Fruit fly (Drosophila melanogaster) whole organism, pupa: ENCODE results near the gene dunk.

Experiments used
- CG10348 ChIP-seq: fragments of 200-800 bp; sonication (Bioruptor generic); IDR thresholded peaks from 2 replicates; pipeline ENCODE4 v1.3.6; 2022; ENCODE audit warnings: missing biosample characterization, missing genetic modification characterization
- CG12605 ChIP-seq: fragments of 200-800 bp; sonication (Bioruptor generic); IDR thresholded peaks from 2 replicates; pipeline ENCODE4 v1.3.6; 2022; ENCODE audit warnings: missing biosample characterization, missing genetic modification characterization
- CG13204 ChIP-seq: fragments of 200-800 bp; sonication (Bioruptor generic); optimal IDR thresholded peaks from 2 replicates; lab custom pipeline; 2018; ENCODE audit warnings: missing biosample characterization, mild to moderate bottlenecking, missing genetic modification characterization, moderate library complexity
- CG14655 ChIP-seq: fragments of 200-800 bp; sonication (Bioruptor generic); optimal IDR thresholded peaks from 3 replicates; lab custom pipeline; 2017; ENCODE audit warnings: mild to moderate bottlenecking, missing biosample characterization, missing genetic modification reagents, missing genetic modification characterization
- CG15710 ChIP-seq: fragments of 200-800 bp; sonication (Bioruptor generic); optimal IDR thresholded peaks from 2 replicates; lab custom pipeline; 2018; ENCODE audit warnings: missing biosample characterization, mild to moderate bottlenecking, missing genetic modification characterization, moderate library complexity
- CG17806 ChIP-seq: fragments of 200-800 bp; sonication (Bioruptor generic); optimal IDR thresholded peaks from 2 replicates; lab custom pipeline; 2018; ENCODE audit warnings: missing biosample characterization, mild to moderate bottlenecking, missing genetic modification characterization, moderate library complexity
- CG32121 ChIP-seq: fragments of 200-800 bp; sonication (Bioruptor generic); IDR thresholded peaks from 2 replicates; pipeline ENCODE4 v1.3.6; 2022; ENCODE audit warnings: missing biosample characterization, missing genetic modification characterization
- CG34367 ChIP-seq: fragments of 200-800 bp; sonication (Bioruptor generic); optimal IDR thresholded peaks from 2 replicates; lab custom pipeline; 2018; ENCODE audit warnings: missing biosample characterization, mild to moderate bottlenecking, missing genetic modification characterization
- CG4496 ChIP-seq: fragments of 200-800 bp; sonication (Bioruptor generic); IDR thresholded peaks from 3 replicates; pipeline ENCODE4 v1.3.6; 2022; ENCODE audit warnings: missing biosample characterization, missing genetic modification characterization
- CG8159 ChIP-seq: fragments of 200-800 bp; sonication (Bioruptor generic); optimal IDR thresholded peaks from 3 replicates; lab custom pipeline; 2018; ENCODE audit warnings: missing biosample characterization, mild to moderate bottlenecking, missing genetic modification characterization, moderate library complexity
- CG8301 ChIP-seq: fragments of 200-800 bp; sonication (Bioruptor generic); optimal IDR thresholded peaks from 2 replicates; lab custom pipeline; 2018; ENCODE audit warnings: missing biosample characterization, mild to moderate bottlenecking, missing genetic modification characterization
- CG9948 ChIP-seq: fragments of 200-800 bp; sonication (Bioruptor generic); optimal IDR thresholded peaks from 2 replicates; lab custom pipeline; 2018; ENCODE audit warnings: missing biosample characterization, mild to moderate bottlenecking, missing genetic modification characterization, moderate library complexity
- D1 ChIP-seq: fragments of 200-800 bp; sonication (Bioruptor generic); optimal IDR thresholded peaks from 2 replicates; lab custom pipeline; 2018; ENCODE audit warnings: missing biosample characterization, mild to moderate bottlenecking, missing genetic modification characterization, moderate library complexity
- EcR ChIP-seq: fragments of 200-800 bp; sonication (Bioruptor generic); optimal IDR thresholded peaks from 3 replicates; lab custom pipeline; 2019; ENCODE audit warnings: missing biosample characterization, missing genetic modification characterization, mild to moderate bottlenecking, moderate library complexity, missing genetic modification reagents
- Ets98B ChIP-seq: fragments of 200-800 bp; sonication (Bioruptor generic); IDR thresholded peaks from 2 replicates; pipeline ENCODE4 v1.3.6; 2022; ENCODE audit warnings: missing biosample characterization, missing genetic modification characterization
- Pif1A ChIP-seq: fragments of 200-800 bp; sonication (Bioruptor generic); optimal IDR thresholded peaks from 3 replicates; lab custom pipeline; 2016; ENCODE audit warnings: missing biosample characterization, missing genetic modification characterization
- Pif1B ChIP-seq: fragments of 200-800 bp; sonication (Bioruptor generic); optimal IDR thresholded peaks from 3 replicates; lab custom pipeline; 2016; ENCODE audit warnings: missing biosample characterization, missing genetic modification characterization
- Snoo ChIP-seq: fragments of 200-800 bp; sonication (Bioruptor generic); optimal IDR thresholded peaks from 3 replicates; lab custom pipeline; 2017; ENCODE audit warnings: missing biosample characterization, mild to moderate bottlenecking, missing genetic modification characterization, inconsistent platforms
- fd96Ca ChIP-seq: fragments of 200-800 bp; sonication (Bioruptor generic); IDR thresholded peaks from 3 replicates; pipeline ENCODE4 v1.3.6; 2022; ENCODE audit warnings: missing biosample characterization, missing genetic modification characterization
- gl ChIP-seq: fragments of 200-800 bp; sonication (Bioruptor generic); optimal IDR thresholded peaks from 2 replicates; lab custom pipeline; 2018; ENCODE audit warnings: missing biosample characterization, mild to moderate bottlenecking, missing genetic modification characterization
- rn ChIP-seq: fragments of 200-800 bp; sonication (Bioruptor generic); IDR thresholded peaks from 2 replicates; pipeline ENCODE4 v1.3.6; 2022; ENCODE audit warnings: missing biosample characterization, missing genetic modification characterization

The dunk gene

dm6 chr2L:22151323-22151722 is at the start of gene dunk:
TSS of gene dunk (plus strand) at chr2L:22151623.
- TF ChIP-seq CG9948 (no peak), CG14655 (no peak)

- no peak for TF ChIP-seq Ets98B
- TF ChIP-seq CG8159 (tag; lab: Kevin White, UChicago): no peak
- no peak for TF ChIP-seq Pif1B
- TF ChIP-seq CG13204: no peak
- TF ChIP-seq CG10348 (GFP tag; lab: Robert Waterston, UW): no peak
- TF ChIP-seq CG14655: no peak
- TF ChIP-seq fd96Ca (GFP tag; lab: Robert Waterston, UW): no peak
- TF ChIP-seq rn (GFP tag; lab: Robert Waterston, UW): no peak
- no peak for TF ChIP-seq CG9948
- TF ChIP-seq CG4496 (GFP tag; lab: Robert Waterston, UW): no peak
- no peak for TF ChIP-seq Snoo (tag; lab: Kevin White, UChicago)
- TF ChIP-seq CG8301 (tag; lab: Kevin White, UChicago): no peak
- no peak for TF ChIP-seq EcR (GFP tag; lab: Kevin White, UChicago)
- no peak for TF ChIP-seq CG12605
- TF ChIP-seq CG32121 (GFP tag; lab: Robert Waterston, UW): no peak
These were observed 47.1 kb upstream of the dunk start, which contains the start of gene tplus3b for dm6 chr2L:22104301-22104700. TSS of gene tplus3b (minus strand) at chr2L:22104401.

dm6 chr2L:22105412-22105811 is 46.0 kb upstream of the dunk start, which contains the start of gene CG15219:
TSS of gene CG15219 (minus strand) at chr2L:22105512.
- TF ChIP-seq rn (GFP tag; lab: Robert Waterston, UW) (no peak), CG32121 (GFP tag; lab: Robert Waterston, UW) (no peak)

dm6 chr2L:22107204-22107603 is 44.2 kb upstream of the dunk start, which contains the start of gene CG10834:
TSS of gene CG10834 (minus strand) at chr2L:22107304.
- TF ChIP-seq D1 (tag; lab: Kevin White, UChicago) (no peak), gl (no peak), CG17806 (tag; lab: Kevin White, UChicago) (no peak), Pif1A (no peak), fd96Ca (GFP tag; lab: Robert Waterston, UW) (no peak), CG15710 (tag; lab: Kevin White, UChicago) (no peak), Ets98B (no peak)

dm6 chr2L:22108664-22109063 is 42.8 kb upstream of the dunk start, which contains the start of gene CG6675:
TSS of gene CG6675 (plus strand) at chr2L:22108964.
- TF ChIP-seq EcR (GFP tag; lab: Kevin White, UChicago) (no peak), CG14655 (peak; percentile 5)

dm6 chr2L:22120871-22121388 is 30.5 kb upstream of the dunk start, which contains the start of gene CG3651:
TSS of gene CG3651 (plus strand) at chr2L:22121338.
- TF ChIP-seq Ets98B (no peak), EcR (GFP tag; lab: Kevin White, UChicago) (no peak), Pif1B (no peak), Snoo (tag; lab: Kevin White, UChicago) (no peak), Pif1A (peak; percentile 14), CG14655 (no peak)

- TF ChIP-seq Pif1A (no peak), CG8159 (tag; lab: Kevin White, UChicago) (peak; percentile 13), rn (GFP tag; lab: Robert Waterston, UW) (0 out of 2 replicates have a peak, but pooled peaks have one; percentile 12)
- TF ChIP-seq, all 21 proteins: peak for 2
These were observed 29.7 kb upstream of the dunk start for dm6 chr2L:22121651-22122165.

- no peak for TF ChIP-seq CG8159 (tag; lab: Kevin White, UChicago)
- TF ChIP-seq Pif1B: no peak
- TF ChIP-seq CG15710 (tag; lab: Kevin White, UChicago): peak; percentile 1
- no peak for TF ChIP-seq CG10348 (GFP tag; lab: Robert Waterston, UW)
- TF ChIP-seq CG34367: peak; percentile 4
- TF ChIP-seq CG12605: no peak
- no peak for TF ChIP-seq CG32121 (GFP tag; lab: Robert Waterston, UW)
- no peak for TF ChIP-seq CG17806 (tag; lab: Kevin White, UChicago)
These were observed 21.7 kb upstream of the dunk start, which contains the start of gene CycK for dm6 chr2L:22129581-22130300. TSS of gene CycK (minus strand) at chr2L:22130142.
